Fruit fly (Drosophila melanogaster) whole organism, embryonic: ENCODE measurements around the gene CG9297.

ENCODE experiments used
- Asciz ChIP-seq: fragments of 200-800 bp; sonication (Bioruptor generic); optimal IDR thresholded peaks from 2 replicates; lab custom pipeline; 2017; ENCODE audit warnings: missing biosample characterization, mild to moderate bottlenecking, missing genetic modification characterization, missing genetic modification reagents
- Bteb2 ChIP-seq: fragments of 200-800 bp; sonication (Bioruptor generic); optimal IDR thresholded peaks from 2 replicates; lab custom pipeline; 2016; ENCODE audit warnings: missing biosample characterization, missing genetic modification characterization
- C15 ChIP-seq: fragments of 200-800 bp; sonication (Bioruptor generic); IDR thresholded peaks from 3 replicates; pipeline ENCODE4 v1.3.6; 2022; ENCODE audit warnings: missing biosample characterization, missing genetic modification characterization
- CG10366 ChIP-seq: fragments of 200-800 bp; sonication (Bioruptor generic); IDR thresholded peaks from 2 replicates; pipeline ENCODE4 v1.3.6; 2022; ENCODE audit warnings: missing biosample characterization, missing genetic modification characterization
- CG10959 ChIP-seq: fragments of 200-800 bp; sonication (Bioruptor generic); IDR thresholded peaks from 2 replicates; pipeline ENCODE4 v1.3.6; 2022; ENCODE audit warnings: missing biosample characterization, missing genetic modification characterization
- CG11695 ChIP-seq: fragments of 200-800 bp; sonication (Bioruptor generic); IDR thresholded peaks from 3 replicates; pipeline ENCODE4 v1.3.6; 2022; ENCODE audit warnings: missing biosample characterization, missing genetic modification characterization
- CG13424 ChIP-seq: fragments of 200-800 bp; sonication (Bioruptor generic); optimal IDR thresholded peaks from 2 replicates; lab custom pipeline; 2019; ENCODE audit warnings: missing biosample characterization, mild to moderate bottlenecking, missing genetic modification characterization, moderate library complexity
- CG14441 ChIP-seq: fragments of 200-800 bp; sonication (Bioruptor generic); IDR thresholded peaks from 2 replicates; pipeline ENCODE4 v1.3.6; 2022; ENCODE audit warnings: missing biosample characterization, missing genetic modification characterization
- CG15269 ChIP-seq: fragments of 200-800 bp; sonication (Bioruptor generic); optimal IDR thresholded peaks from 2 replicates; lab custom pipeline; 2018; ENCODE audit warnings: missing biosample characterization, mild to moderate bottlenecking, missing genetic modification characterization, moderate library complexity
- CG15479 ChIP-seq: fragments of 200-800 bp; sonication (Bioruptor generic); optimal IDR thresholded peaks from 3 replicates; lab custom pipeline; 2019; ENCODE audit warnings: missing biosample characterization, mild to moderate bottlenecking, missing genetic modification characterization, moderate library complexity
- CG16815 ChIP-seq: fragments of 200-800 bp; sonication (Bioruptor generic); optimal IDR thresholded peaks from 3 replicates; lab custom pipeline; 2017; ENCODE audit warnings: missing biosample characterization, mild to moderate bottlenecking, missing genetic modification characterization
- CG18476 ChIP-seq: fragments of 200-800 bp; sonication (Bioruptor generic); optimal IDR thresholded peaks from 2 replicates; lab custom pipeline; 2016; ENCODE audit warnings: missing biosample characterization, mild to moderate bottlenecking, missing genetic modification characterization
- CG2120 ChIP-seq: fragments of 200-800 bp; sonication (Bioruptor generic); optimal IDR thresholded peaks from 3 replicates; lab custom pipeline; 2016; ENCODE audit warnings: missing biosample characterization, missing genetic modification characterization
- CG4360 ChIP-seq: fragments of 200-800 bp; sonication (Bioruptor generic); IDR thresholded peaks from 2 replicates; pipeline ENCODE4 v1.3.6; 2022; ENCODE audit warnings: missing biosample characterization, missing genetic modification characterization
- CG4707 ChIP-seq: fragments of 200-800 bp; sonication (Bioruptor generic); optimal IDR thresholded peaks from 2 replicates; lab custom pipeline; 2018; ENCODE audit warnings: missing biosample characterization, mild to moderate bottlenecking, missing genetic modification characterization, moderate library complexity
- CG4730 ChIP-seq: fragments of 200-800 bp; sonication (Bioruptor generic); IDR thresholded peaks from 2 replicates; pipeline ENCODE4 v1.3.6; 2022; ENCODE audit warnings: missing biosample characterization, missing genetic modification characterization
- CG7987 ChIP-seq: fragments of 200-800 bp; sonication (Bioruptor generic); optimal IDR thresholded peaks from 2 replicates; lab custom pipeline; 2018; ENCODE audit warnings: missing biosample characterization, mild to moderate bottlenecking, missing genetic modification characterization, moderate library complexity
- Deaf1 ChIP-seq: fragments of 200-800 bp; optimal IDR thresholded peaks from 3 replicates; lab custom pipeline; 2019; ENCODE audit warnings: missing biosample characterization, mild to moderate bottlenecking, missing genetic modification characterization, moderate library complexity
- Dek ChIP-seq: fragments of 200-800 bp; sonication (Bioruptor generic); optimal IDR thresholded peaks from 3 replicates; lab custom pipeline; 2019; ENCODE audit warnings: missing biosample characterization, mild to moderate bottlenecking, missing genetic modification characterization, moderate library complexity
- ERR ChIP-seq: fragments of 200-800 bp; sonication (Bioruptor generic); optimal IDR thresholded peaks from 2 replicates; lab custom pipeline; 2016; ENCODE audit warnings: missing biosample characterization, missing genetic modification characterization
- Ets65A ChIP-seq: fragments of 200-800 bp; sonication (Bioruptor generic); peaks from one replicate; lab custom pipeline; 2016; ENCODE audit warnings: missing biosample characterization, missing genetic modification characterization
- Jarid2 ChIP-seq: fragments of 200-800 bp; sonication (Bioruptor generic); optimal IDR thresholded peaks from 3 replicates; lab custom pipeline; 2017; ENCODE audit warnings: mild to moderate bottlenecking, missing biosample characterization, missing genetic modification reagents, missing genetic modification characterization
- Med ChIP-seq: fragments of 200-800 bp; sonication (Bioruptor generic); peaks from one replicate; lab custom pipeline; 2016; ENCODE audit warnings: missing biosample characterization, missing genetic modification characterization, mild to moderate bottlenecking, inconsistent platforms, moderate library complexity
- NfI ChIP-seq: fragments of 200-800 bp; sonication (Bioruptor generic); optimal IDR thresholded peaks from 3 replicates; lab custom pipeline; 2018; ENCODE audit warnings: missing biosample characterization, mild to moderate bottlenecking, missing genetic modification characterization, moderate library complexity
- PHDP ChIP-seq: fragments of 200-800 bp; sonication (Bioruptor generic); optimal IDR thresholded peaks from 3 replicates; lab custom pipeline; 2018; ENCODE audit warnings: missing biosample characterization, mild to moderate bottlenecking, missing genetic modification characterization, moderate library complexity
- Pdp1 ChIP-seq, 2 experiments: fragments of 200-800 bp; sonication (Bioruptor generic); optimal IDR thresholded peaks; 3 replicates each; lab custom pipeline; 2016; ENCODE audit warnings: missing biosample characterization in 2 of 2, missing genetic modification characterization in 2 of 2, mild to moderate bottlenecking in 1 of 2, moderate library complexity in 1 of 2
- Rfx ChIP-seq: fragments of 200-800 bp; sonication (Bioruptor generic); IDR thresholded peaks from 2 replicates; pipeline ENCODE4 v1.3.6; 2022; ENCODE audit warnings: missing biosample characterization, missing genetic modification characterization
- Sox100B ChIP-seq: fragments of 200-800 bp; sonication (Bioruptor generic); optimal IDR thresholded peaks from 3 replicates; lab custom pipeline; 2018; ENCODE audit warnings: missing biosample characterization, mild to moderate bottlenecking, missing genetic modification characterization
- abd-A ChIP-seq: fragments of 200-800 bp; sonication (Bioruptor generic); optimal IDR thresholded peaks from 3 replicates; lab custom pipeline; 2019; ENCODE audit warnings: missing biosample characterization, mild to moderate bottlenecking, missing genetic modification characterization, moderate library complexity
- al ChIP-seq: fragments of 200-800 bp; sonication (Bioruptor generic); IDR thresholded peaks from 2 replicates; pipeline ENCODE4 v1.3.6; 2022; ENCODE audit warnings: missing biosample characterization, missing genetic modification characterization
- crp ChIP-seq, 2 experiments: fragments of 200-800 bp; sonication (Bioruptor generic); optimal IDR thresholded peaks; 2 replicates in 1 of 2; 3 replicates in 1 of 2; lab custom pipeline; 2017; ENCODE audit warnings: missing biosample characterization in 2 of 2, missing genetic modification characterization in 2 of 2, mild to moderate bottlenecking in 1 of 2, moderate library complexity in 1 of 2
- esg ChIP-seq: fragments of 200-800 bp; sonication (Bioruptor generic); conservative IDR thresholded peaks from 2 replicates; pipeline ENCODE4 v1.3.6; 2022; ENCODE audit warnings: missing biosample characterization, missing genetic modification characterization
- eve ChIP-seq, 2 experiments: fragments of >200 bp; optimal IDR thresholded peaks; 2 replicates each; lab custom pipeline; 2017; ENCODE audit warnings: missing biosample characterization in 2 of 2, missing genetic modification characterization in 2 of 2
- ewg ChIP-seq: fragments of 200-800 bp; sonication (Bioruptor generic); optimal IDR thresholded peaks from 3 replicates; lab custom pipeline; 2017; ENCODE audit warnings: mild to moderate bottlenecking, missing biosample characterization, missing genetic modification reagents, missing genetic modification characterization
- lmd ChIP-seq: fragments of 200-800 bp; sonication (Bioruptor generic); IDR thresholded peaks from 2 replicates; pipeline ENCODE4 v1.3.6; 2022; ENCODE audit warnings: missing biosample characterization, missing genetic modification characterization
- rib ChIP-seq: fragments of 200-800 bp; sonication (Bioruptor generic); IDR thresholded peaks from 2 replicates; pipeline ENCODE4 v1.3.6; 2022; ENCODE audit warnings: missing biosample characterization, missing genetic modification characterization
- ro ChIP-seq: fragments of 200-800 bp; sonication (Bioruptor generic); IDR thresholded peaks from 2 replicates; pipeline ENCODE4 v1.3.6; 2022; ENCODE audit warnings: missing biosample characterization, missing genetic modification characterization
- sens-2 ChIP-seq: fragments of 200-800 bp; sonication (Bioruptor generic); IDR thresholded peaks from 2 replicates; pipeline ENCODE4 v1.3.6; 2022; ENCODE audit warnings: missing biosample characterization, missing genetic modification characterization
- slp2 ChIP-seq: fragments of 200-800 bp; sonication (Bioruptor generic); optimal IDR thresholded peaks from 2 replicates; lab custom pipeline; 2016; ENCODE audit warnings: missing biosample characterization, missing genetic modification characterization
- so ChIP-seq: fragments of 200-800 bp; sonication (Bioruptor generic); IDR thresholded peaks from 3 replicates; pipeline ENCODE4 v1.3.6; 2022; ENCODE audit warnings: missing biosample characterization, missing genetic modification characterization
- trem ChIP-seq: fragments of 200-800 bp; optimal IDR thresholded peaks from 3 replicates; lab custom pipeline; 2019; ENCODE audit warnings: missing biosample characterization, mild to moderate bottlenecking, missing genetic modification characterization, moderate library complexity
- z ChIP-seq: fragments of 200-800 bp; sonication (Bioruptor generic); IDR thresholded peaks from 3 replicates; pipeline ENCODE4 v1.3.6; 2022; ENCODE audit warnings: missing biosample characterization, missing genetic modification characterization
- zen ChIP-seq: fragments of 200-800 bp; sonication (Bioruptor generic); optimal IDR thresholded peaks from 3 replicates; lab custom pipeline; 2018; ENCODE audit warnings: missing biosample characterization, mild to moderate bottlenecking, missing genetic modification characterization, moderate library complexity

The CG9297 gene

dm6 chr3R:13730005-13730404 is 41.3 kb upstream of the CG9297 start:
- TF ChIP-seq Dek (tag; lab: Kevin White, UChicago) (no peak), eve (GFP tag; optimal IDR thresholded peaks at IDR 0.05; lab: Kevin White, UChicago) (peak in 1 of 2 experiments; percentile 29)

- peak; percentile 16 for TF ChIP-seq Jarid2 (GFP tag; lab: Kevin White, UChicago)
- peak; percentile 71 for TF ChIP-seq Med (GFP tag; lab: Kevin White, UChicago)
- TF ChIP-seq CG10959 (GFP tag; lab: Robert Waterston, UW) = 0 out of 2 replicates have a peak, but pooled peaks have one; percentile 16
- TF ChIP-seq Rfx = 0 out of 2 replicates have a peak, but pooled peaks have one; percentile 23
- peak; percentile 36 for TF ChIP-seq ewg (GFP tag; lab: Kevin White, UChicago)
- TF ChIP-seq crp (GFP tag; optimal IDR thresholded peaks at IDR 0.05; lab: Kevin White, UChicago) = no peak
- peak; percentile 17 for TF ChIP-seq abd-A (tag; lab: Kevin White, UChicago)
- TF ChIP-seq Deaf1 (tag; lab: Kevin White, UChicago) = peak; percentile 91
- TF ChIP-seq ro (GFP tag; lab: Robert Waterston, UW) = no peak
- TF ChIP-seq CG4730 (GFP tag; lab: Robert Waterston, UW) = no peak
- no peak for TF ChIP-seq CG2120 (GFP tag; lab: Kevin White, UChicago)
- TF ChIP-seq z (GFP tag; lab: Robert Waterston, UW) = peak; percentile 51; the same call in 2 of the 3 replicates
- 0 out of 3 replicates have a peak, but pooled peaks have one; percentile 12 for TF ChIP-seq C15 (GFP tag; lab: Robert Waterston, UW)
- peak in 1 of 2 experiments; percentile 64 for TF ChIP-seq Pdp1 (GFP tag; optimal IDR thresholded peaks at IDR 0.05; lab: Kevin White, UChicago)
- peak; percentile 68 for TF ChIP-seq CG18476 (GFP tag; lab: Kevin White, UChicago)
Measured at dm6 chr3R:13735304-13735898, 35.9 kb upstream of the CG9297 start.

dm6 chr3R:13746066-13746673 is 25.1 kb upstream of the CG9297 start:
- TF ChIP-seq al (GFP tag; lab: Robert Waterston, UW) (no peak), CG16815 (GFP tag; lab: Kevin White, UChicago) (no peak), CG14441 (GFP tag; lab: Robert Waterston, UW) (no peak), Ets65A (GFP tag; lab: Kevin White, UChicago) (no peak), lmd (GFP tag; lab: Robert Waterston, UW) (no peak), slp2 (GFP tag; lab: Kevin White, UChicago) (no peak), so (GFP tag; lab: Robert Waterston, UW) (no peak), zen (tag; lab: Kevin White, UChicago) (no peak), NfI (GFP tag; lab: Kevin White, UChicago) (no peak), Bteb2 (GFP tag; lab: Kevin White, UChicago) (no peak)
- TF ChIP-seq, all 482 proteins: peak for 0

dm6 chr3R:13761563-13761962 is 9.7 kb upstream of the CG9297 start:
- TF ChIP-seq CG13424 (tag; lab: Kevin White, UChicago) (no peak), CG7987 (no peak), CG4360 (GFP tag; lab: Robert Waterston, UW) (peak; percentile 30; the same call in 1 of the 2 replicates), Pdp1 (GFP tag; optimal IDR thresholded peaks at IDR 0.05; lab: Kevin White, UChicago) (peak in 1 of 2 experiments; percentile 67)

- TF ChIP-seq PHDP (tag; lab: Kevin White, UChicago) = peak; percentile 14
- no peak for TF ChIP-seq trem (tag; lab: Kevin White, UChicago)
- no peak for TF ChIP-seq ERR (GFP tag; lab: Kevin White, UChicago)
- no peak for TF ChIP-seq CG10366 (GFP tag; lab: Robert Waterston, UW)
- peak; percentile 39; the same call in 1 of the 3 replicates for TF ChIP-seq CG11695 (GFP tag; lab: Robert Waterston, UW)
- no peak for TF ChIP-seq sens-2
- TF ChIP-seq CG15269 = peak; percentile 30
- TF ChIP-seq CG15479 = no peak
- no peak for TF ChIP-seq rib (GFP tag; lab: Robert Waterston, UW)
- TF ChIP-seq Asciz (GFP tag; lab: Kevin White, UChicago) = no peak
- TF ChIP-seq Sox100B (GFP tag; lab: Kevin White, UChicago) = peak; percentile 9
- no peak for TF ChIP-seq esg (GFP tag; lab: Robert Waterston, UW)
- TF ChIP-seq CG4707 (GFP tag; lab: Kevin White, UChicago) = no peak
Measured at dm6 chr3R:13765001-13765400, 6.3 kb upstream of the CG9297 start.
